Fruit fly (Drosophila melanogaster) whole organism, adult: ENCODE results near the gene CG15333.

Source experiments
- CG11617 ChIP-seq: fragments of 200-800 bp; sonication (Bioruptor generic); optimal IDR thresholded peaks from 2 replicates; lab custom pipeline; 2017; ENCODE audit warnings: mild to moderate bottlenecking, missing biosample characterization, missing genetic modification reagents, missing genetic modification characterization
- CG1620 ChIP-seq: fragments of 200-800 bp; sonication (Bioruptor generic); optimal IDR thresholded peaks from 2 replicates; lab custom pipeline; 2016; ENCODE audit warnings: missing biosample characterization, missing genetic modification characterization
- CG33017 ChIP-seq: fragments of 200-800 bp; sonication (Bioruptor generic); optimal IDR thresholded peaks from 2 replicates; lab custom pipeline; 2018; ENCODE audit warnings: missing biosample characterization, mild to moderate bottlenecking, missing genetic modification characterization, moderate library complexity
- CG7045 ChIP-seq: fragments of 200-800 bp; sonication (Bioruptor generic); optimal IDR thresholded peaks from 2 replicates; lab custom pipeline; 2017; ENCODE audit warnings: missing biosample characterization, mild to moderate bottlenecking, missing genetic modification characterization
- CG7101 ChIP-seq: fragments of 200-800 bp; sonication (Bioruptor generic); optimal IDR thresholded peaks from 2 replicates; lab custom pipeline; 2018; ENCODE audit warnings: missing biosample characterization, mild to moderate bottlenecking, missing genetic modification characterization, moderate library complexity
- bab1 ChIP-seq: fragments of 200-800 bp; sonication (Bioruptor generic); optimal IDR thresholded peaks from 3 replicates; lab custom pipeline; 2019; ENCODE audit warnings: missing biosample characterization, mild to moderate bottlenecking, missing genetic modification characterization, moderate library complexity
- cnc ChIP-seq, 2 experiments: fragments of >200 bp; optimal IDR thresholded peaks; 2 replicates each; lab custom pipeline; 2017
- kay ChIP-seq: fragments of 200-800 bp; sonication (Bioruptor generic); peaks from one replicate; lab custom pipeline; 2016; ENCODE audit warnings: missing biosample characterization, missing genetic modification characterization, borderline replicate concordance
- ovo ChIP-seq: fragments of 200-800 bp; sonication (Bioruptor generic); optimal IDR thresholded peaks from 2 replicates; lab custom pipeline; 2016; ENCODE audit warnings: missing biosample characterization, missing genetic modification characterization

- TF ChIP-seq bab1 (GFP tag; lab: Kevin White, UChicago) (no peak), CG1620 (GFP tag; lab: Kevin White, UChicago) (no peak), CG7101 (no peak), CG11617 (no peak), kay (GFP tag; lab: Kevin White, UChicago) (peak; percentile 96), CG33017 (tag; lab: Kevin White, UChicago) (no peak), CG7045 (GFP tag; lab: Kevin White, UChicago) (no peak), ovo (GFP tag; lab: Kevin White, UChicago) (no peak), cnc (optimal IDR thresholded peaks at IDR 0.05; lab: Kevin White, UChicago) (no peak)
These were observed 35.6 kb upstream of the CG15333 start for dm6 chrX:8056597-8057228.
